Worm (Caenorhabditis elegans): ENCODE measurements around the gene C35A5.3.

DNA sequence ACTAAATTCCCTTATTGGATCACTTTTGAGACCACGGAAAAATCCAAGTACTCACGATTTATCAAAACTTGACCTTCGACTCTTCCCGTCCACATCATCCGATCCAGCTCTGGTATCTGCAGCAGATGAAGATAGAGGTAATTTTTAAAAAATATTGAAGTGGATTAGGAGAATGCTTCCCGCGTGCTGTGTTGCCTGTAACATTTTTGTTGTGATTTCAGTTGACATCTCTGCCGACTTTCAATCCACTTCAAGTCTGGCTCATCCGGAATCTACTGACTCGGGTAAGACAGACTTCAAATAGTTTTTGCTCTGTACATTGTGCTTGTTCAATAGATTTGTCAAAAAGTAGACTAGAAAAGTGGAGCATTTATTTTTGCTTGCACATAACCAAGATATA, 25.8 kb downstream of the C35A5.3 start:
- TF ChIP-seq unc-62 (GFP tag; optimal IDR thresholded peaks at IDR 0.05) (no peak), ceh-9 (tag; optimal IDR thresholded peaks at IDR 0.05) (no peak), nhr-67 (tag; optimal IDR thresholded peaks at IDR 0.05) (no peak), lin-15B (tag; optimal IDR thresholded peaks at IDR 0.05) (no peak), ztf-4 (tag; optimal IDR thresholded peaks at IDR 0.05) (no peak), egl-5 (tag; optimal IDR thresholded peaks at IDR 0.05) (no peak), jun-1 (tag; optimal IDR thresholded peaks at IDR 0.05) (no peak)

Measured in whole organism, L3 larva.